Fruit fly (Drosophila melanogaster) whole organism, embryonic: ENCODE results near the gene CG15506.

Experiments
- Awh ChIP-seq: fragments of 200-800 bp; sonication (Bioruptor generic); IDR thresholded peaks from 2 replicates; pipeline ENCODE4, ENCODE4 v1.3.6; 2022; ENCODE audit warnings: missing biosample characterization, missing genetic modification characterization
- Bdp1 ChIP-seq: fragments of 200-800 bp; sonication (Bioruptor generic); optimal IDR thresholded peaks from 3 replicates; lab custom pipeline; 2016; ENCODE audit warnings: missing biosample characterization, missing genetic modification characterization
- CG10147 ChIP-seq: fragments of 200-800 bp; sonication (Bioruptor generic); optimal IDR thresholded peaks from 2 replicates; lab custom pipeline; 2019; ENCODE audit warnings: missing biosample characterization, mild to moderate bottlenecking, missing genetic modification characterization, moderate library complexity
- CG12155 ChIP-seq: fragments of 200-800 bp; sonication (Bioruptor generic); optimal IDR thresholded peaks from 3 replicates; lab custom pipeline; 2016; ENCODE audit warnings: missing biosample characterization, missing genetic modification characterization
- CG12744 ChIP-seq: fragments of 200-800 bp; sonication (Bioruptor generic); optimal IDR thresholded peaks from 2 replicates; lab custom pipeline; 2016; ENCODE audit warnings: missing biosample characterization, missing genetic modification characterization
- CG13123 ChIP-seq: fragments of 200-800 bp; sonication (Bioruptor generic); optimal IDR thresholded peaks from 2 replicates; lab custom pipeline; 2016; ENCODE audit warnings: missing biosample characterization, missing genetic modification characterization
- CG1647 ChIP-seq: fragments of 200-800 bp; sonication (Bioruptor generic); optimal IDR thresholded peaks from 3 replicates; lab custom pipeline; 2016; ENCODE audit warnings: missing biosample characterization, missing genetic modification characterization
- CG17328 ChIP-seq: fragments of 200-800 bp; sonication (Bioruptor generic); IDR thresholded peaks from 2 replicates; pipeline ENCODE4 v1.3.6; 2022; ENCODE audit warnings: missing biosample characterization, missing genetic modification characterization
- CG33213 ChIP-seq: fragments of 200-800 bp; sonication (Bioruptor generic); optimal IDR thresholded peaks from 3 replicates; lab custom pipeline; 2016; ENCODE audit warnings: missing biosample characterization, missing genetic modification characterization
- CG4617 ChIP-seq: fragments of 200-800 bp; sonication (Bioruptor generic); optimal IDR thresholded peaks from 3 replicates; lab custom pipeline; 2016; ENCODE audit warnings: missing biosample characterization, missing genetic modification characterization, borderline replicate concordance
- CG4707 ChIP-seq: fragments of 200-800 bp; sonication (Bioruptor generic); optimal IDR thresholded peaks from 2 replicates; lab custom pipeline; 2018; ENCODE audit warnings: missing biosample characterization, mild to moderate bottlenecking, missing genetic modification characterization, moderate library complexity
- CG6272 ChIP-seq: fragments of 200-800 bp; sonication (Bioruptor generic); IDR thresholded peaks from 2 replicates; pipeline ENCODE4 v1.3.6; 2022; ENCODE audit warnings: missing biosample characterization, missing genetic modification characterization
- CG7357 ChIP-seq: fragments of 200-800 bp; sonication (Bioruptor generic); IDR thresholded peaks from 3 replicates; pipeline ENCODE4 v1.3.6; 2022; ENCODE audit warnings: missing biosample characterization, missing genetic modification characterization
- CG7839 ChIP-seq: fragments of 200-800 bp; sonication (Bioruptor generic); optimal IDR thresholded peaks from 3 replicates; lab custom pipeline; 2018; ENCODE audit warnings: missing biosample characterization, mild to moderate bottlenecking, missing genetic modification characterization, moderate library complexity
- CG9437 ChIP-seq: fragments of 200-800 bp; sonication (Bioruptor generic); optimal IDR thresholded peaks from 2 replicates; lab custom pipeline; 2018; ENCODE audit warnings: missing biosample characterization, mild to moderate bottlenecking, missing genetic modification characterization
- CG9817 ChIP-seq: fragments of 200-800 bp; sonication (Bioruptor generic); optimal IDR thresholded peaks from 2 replicates; lab custom pipeline; 2018; ENCODE audit warnings: missing biosample characterization, mild to moderate bottlenecking, missing genetic modification characterization, moderate library complexity
- Dip2 ChIP-seq: fragments of 200-800 bp; sonication (Bioruptor generic); IDR thresholded peaks from 2 replicates; pipeline ENCODE4 v1.3.6; 2022; ENCODE audit warnings: missing biosample characterization, missing genetic modification characterization
- Doc2 ChIP-seq: fragments of 200-800 bp; sonication (Bioruptor generic); IDR thresholded peaks from 2 replicates; pipeline ENCODE4 v1.3.6; 2022; ENCODE audit warnings: missing biosample characterization, missing genetic modification characterization
- E2f1 ChIP-seq: fragments of 200-800 bp; sonication (Bioruptor generic); IDR thresholded peaks from 2 replicates; pipeline ENCODE4 v1.3.6; 2022; ENCODE audit warnings: missing biosample characterization, missing genetic modification characterization
- Elba2 ChIP-seq: fragments of 200-800 bp; sonication (Bioruptor generic); optimal IDR thresholded peaks from 3 replicates; lab custom pipeline; 2016; ENCODE audit warnings: missing biosample characterization, missing genetic modification characterization
- Gsc ChIP-seq: fragments of 200-800 bp; sonication (Bioruptor generic); IDR thresholded peaks from 2 replicates; pipeline ENCODE4 v1.3.6; 2022; ENCODE audit warnings: missing biosample characterization, missing genetic modification characterization
- H15 ChIP-seq: fragments of 200-800 bp; sonication (Bioruptor generic); IDR thresholded peaks from 3 replicates; pipeline ENCODE4 v1.3.6; 2022; ENCODE audit warnings: missing biosample characterization, missing genetic modification characterization
- HmgZ ChIP-seq: fragments of 200-800 bp; sonication (Bioruptor generic); optimal IDR thresholded peaks from 2 replicates; lab custom pipeline; 2018; ENCODE audit warnings: missing biosample characterization, mild to moderate bottlenecking, missing genetic modification characterization
- Hmr ChIP-seq: fragments of 200-800 bp; sonication (Bioruptor generic); optimal IDR thresholded peaks from 3 replicates; lab custom pipeline; 2017; ENCODE audit warnings: mild to moderate bottlenecking, missing biosample characterization, missing genetic modification reagents, missing genetic modification characterization
- Hmx ChIP-seq: fragments of 200-800 bp; sonication (Bioruptor generic); optimal IDR thresholded peaks from 2 replicates; lab custom pipeline; 2016; ENCODE audit warnings: missing biosample characterization, missing genetic modification characterization
- NC2α ChIP-seq: fragments of 200-800 bp; sonication (Bioruptor generic); optimal IDR thresholded peaks from 2 replicates; lab custom pipeline; 2016; ENCODE audit warnings: missing biosample characterization, missing genetic modification characterization
- Optix ChIP-seq: fragments of 200-800 bp; sonication (Bioruptor generic); IDR thresholded peaks from 3 replicates; pipeline ENCODE4 v1.3.6; 2022; ENCODE audit warnings: missing biosample characterization, missing genetic modification characterization
- Sin3A ChIP-seq: fragments of >200 bp; optimal IDR thresholded peaks from 2 replicates; lab custom pipeline; 2018
- Ssrp ChIP-seq: fragments of 200-800 bp; sonication (Bioruptor generic); optimal IDR thresholded peaks from 2 replicates; lab custom pipeline; 2018; ENCODE audit warnings: missing biosample characterization, mild to moderate bottlenecking, missing genetic modification characterization, moderate library complexity
- Usf ChIP-seq: fragments of 200-800 bp; sonication (Bioruptor generic); optimal IDR thresholded peaks from 2 replicates; lab custom pipeline; 2017; ENCODE audit warnings: missing genotype, missing biosample characterization, missing genetic modification characterization
- ac ChIP-seq: fragments of 200-800 bp; sonication (Bioruptor generic); optimal IDR thresholded peaks from 3 replicates; lab custom pipeline; 2017; ENCODE audit warnings: missing biosample characterization, mild to moderate bottlenecking, missing genetic modification characterization
- bcd ChIP-seq: fragments of 200-800 bp; sonication (Bioruptor generic); optimal IDR thresholded peaks from 2 replicates; lab custom pipeline; 2017; ENCODE audit warnings: missing biosample characterization, mild to moderate bottlenecking, missing genetic modification characterization
- bowl ChIP-seq: fragments of 200-800 bp; sonication (Bioruptor generic); IDR thresholded peaks from 2 replicates; pipeline ENCODE4 v1.3.6; 2022; ENCODE audit warnings: missing biosample characterization, missing genetic modification characterization
- br ChIP-seq: fragments of >200 bp; optimal IDR thresholded peaks from 2 replicates; lab custom pipeline; 2017
- bsh ChIP-seq, 2 experiments: fragments of 200-800 bp; sonication (Bioruptor generic); optimal IDR thresholded peaks; 2 replicates each; lab custom pipeline; 2017 to 2018; ENCODE audit warnings: mild to moderate bottlenecking in 2 of 2, missing biosample characterization in 2 of 2, missing genetic modification characterization in 2 of 2, moderate library complexity in 1 of 2
- btn ChIP-seq: fragments of 200-800 bp; sonication (Bioruptor generic); optimal IDR thresholded peaks from 2 replicates; lab custom pipeline; 2016; ENCODE audit warnings: missing biosample characterization, missing genetic modification characterization
- caup ChIP-seq: fragments of 200-800 bp; sonication (Bioruptor generic); optimal IDR thresholded peaks from 3 replicates; lab custom pipeline; 2017; ENCODE audit warnings: missing biosample characterization, mild to moderate bottlenecking, missing genetic modification characterization, moderate library complexity; ENCODE audit not compliant: severe bottlenecking
- eyg ChIP-seq: fragments of 200-800 bp; sonication (Bioruptor generic); optimal IDR thresholded peaks from 3 replicates; lab custom pipeline; 2016; ENCODE audit warnings: missing biosample characterization, missing genetic modification characterization
- fd102C ChIP-seq: fragments of 200-800 bp; sonication (Bioruptor generic); optimal IDR thresholded peaks from 2 replicates; lab custom pipeline; 2018; ENCODE audit warnings: missing biosample characterization, mild to moderate bottlenecking, missing genetic modification characterization, moderate library complexity
- fd3F ChIP-seq: fragments of 200-800 bp; sonication (Bioruptor generic); optimal IDR thresholded peaks from 2 replicates; lab custom pipeline; 2018; ENCODE audit warnings: missing biosample characterization, mild to moderate bottlenecking, missing genetic modification characterization, moderate library complexity
- gem ChIP-seq: fragments of 200-800 bp; sonication (Bioruptor generic); optimal IDR thresholded peaks from 2 replicates; lab custom pipeline; 2019; ENCODE audit warnings: missing biosample characterization, mild to moderate bottlenecking, missing genetic modification characterization, moderate library complexity
- grau ChIP-seq: fragments of 200-800 bp; optimal IDR thresholded peaks from 3 replicates; lab custom pipeline; 2019; ENCODE audit warnings: missing biosample characterization, mild to moderate bottlenecking, missing genetic modification characterization, moderate library complexity
- grn ChIP-seq: fragments of 200-800 bp; sonication (Bioruptor generic); optimal IDR thresholded peaks from 3 replicates; lab custom pipeline; 2017; ENCODE audit warnings: missing biosample characterization, missing genetic modification characterization
- ind ChIP-seq: fragments of 200-800 bp; sonication (Bioruptor generic); optimal IDR thresholded peaks from 3 replicates; lab custom pipeline; 2016; ENCODE audit warnings: missing biosample characterization, missing genetic modification characterization
- lab ChIP-seq: fragments of 200-800 bp; sonication (Bioruptor generic); optimal IDR thresholded peaks from 3 replicates; lab custom pipeline; 2017; ENCODE audit warnings: missing biosample characterization, missing genetic modification characterization, mild to moderate bottlenecking, moderate library complexity, missing genetic modification reagents
- nerfin-2 ChIP-seq: fragments of 200-800 bp; sonication (Bioruptor generic); IDR thresholded peaks from 2 replicates; pipeline ENCODE4 v1.3.6; 2022; ENCODE audit warnings: missing biosample characterization, missing genetic modification characterization; ENCODE audit not compliant: partially characterized antibody
- onecut ChIP-seq: fragments of 200-800 bp; sonication (Bioruptor generic); IDR thresholded peaks from 2 replicates; pipeline ENCODE4 v1.3.6; 2022; ENCODE audit warnings: missing biosample characterization, missing genetic modification characterization
- p53 ChIP-seq: fragments of 200-800 bp; sonication (Bioruptor generic); optimal IDR thresholded peaks from 2 replicates; lab custom pipeline; 2016; ENCODE audit warnings: missing biosample characterization, missing genetic modification characterization
- ro ChIP-seq: fragments of 200-800 bp; sonication (Bioruptor generic); IDR thresholded peaks from 2 replicates; pipeline ENCODE4 v1.3.6; 2022; ENCODE audit warnings: missing biosample characterization, missing genetic modification characterization
- scrt ChIP-seq: fragments of 200-800 bp; sonication (Bioruptor generic); optimal IDR thresholded peaks from 2 replicates; lab custom pipeline; 2018; ENCODE audit warnings: missing biosample characterization, mild to moderate bottlenecking, missing genetic modification characterization, moderate library complexity
- stwl ChIP-seq: fragments of 200-800 bp; sonication (Bioruptor generic); optimal IDR thresholded peaks from 3 replicates; lab custom pipeline; 2018; ENCODE audit warnings: missing biosample characterization, mild to moderate bottlenecking, missing genetic modification characterization, moderate library complexity
- unc-4 ChIP-seq: fragments of 200-800 bp; sonication (Bioruptor generic); IDR thresholded peaks from 2 replicates; pipeline ENCODE4 v1.3.6; 2022; ENCODE audit warnings: missing biosample characterization, missing genetic modification characterization; ENCODE audit not compliant: partially characterized antibody

CG15506 gene

dm6 chr3R:29757226-29757625, 38.8 kb downstream of the CG15506 start (continued):
- TF ChIP-seq Sin3A (lab: Kevin White, UChicago) (no peak), Gsc (no peak), CG4617 (GFP tag; lab: Kevin White, UChicago) (no peak), CG33213 (GFP tag; lab: Kevin White, UChicago) (no peak), stwl (tag; lab: Kevin White, UChicago) (no peak), Elba2 (GFP tag; lab: Kevin White, UChicago) (no peak), HmgZ (tag; lab: Kevin White, UChicago) (no peak), fd102C (GFP tag; lab: Kevin White, UChicago) (no peak), fd3F (GFP tag; lab: Kevin White, UChicago) (no peak), H15 (GFP tag; lab: Robert Waterston, UW) (no peak), CG6272 (GFP tag; lab: Robert Waterston, UW) (no peak), Hmx (GFP tag; lab: Kevin White, UChicago) (no peak), Usf (GFP tag; lab: Kevin White, UChicago) (no peak), Hmr (peak; percentile 7), CG12155 (GFP tag; lab: Kevin White, UChicago) (no peak), CG9817 (peak; percentile 0), unc-4 (GFP tag; lab: Robert Waterston, UW) (no peak), bowl (GFP tag; lab: Robert Waterston, UW) (no peak), Dip2 (no peak), Doc2 (GFP tag; lab: Robert Waterston, UW) (no peak), CG12744 (GFP tag; lab: Kevin White, UChicago) (no peak), onecut (GFP tag; lab: Robert Waterston, UW) (peak; percentile 9; the same call in 1 of the 2 replicates), gem (peak; percentile 6), E2f1 (GFP tag; lab: Robert Waterston, UW) (0 out of 2 replicates have a peak, but pooled peaks have one; percentile 7), CG13123 (GFP tag; lab: Kevin White, UChicago) (no peak), CG1647 (GFP tag; lab: Kevin White, UChicago) (no peak), btn (GFP tag; lab: Kevin White, UChicago) (no peak), nerfin-2 (GFP tag; lab: Robert Waterston, UW) (no peak), Bdp1 (GFP tag; lab: Kevin White, UChicago) (no peak), ind (no peak), Optix (GFP tag; lab: Robert Waterston, UW) (no peak), ro (GFP tag; lab: Robert Waterston, UW) (no peak), CG4707 (no peak), grau (tag; lab: Kevin White, UChicago) (no peak), NC2α (no peak), bcd (GFP tag; lab: Kevin White, UChicago) (peak; percentile 23), p53 (GFP tag; lab: Kevin White, UChicago) (no peak), lab (GFP tag; lab: Kevin White, UChicago) (peak; percentile 53), bsh (GFP tag; optimal IDR thresholded peaks at IDR 0.05; lab: Kevin White, UChicago) (peak in 1 of 2 experiments; percentile 6), CG7839 (no peak), eyg (GFP tag; lab: Kevin White, UChicago) (no peak), grn (GFP tag; lab: Kevin White, UChicago) (no peak), Ssrp (tag; lab: Kevin White, UChicago) (no peak), Awh (no peak), br (lab: Kevin White, UChicago) (no peak), CG17328 (0 out of 2 replicates have a peak, but pooled peaks have one; percentile 32), scrt (no peak), caup (GFP tag; lab: Kevin White, UChicago) (peak; percentile 18), ac (GFP tag; lab: Kevin White, UChicago) (no peak), CG10147 (no peak), CG9437 (GFP tag; lab: Kevin White, UChicago) (no peak), CG7357 (no peak)
